Worm (Caenorhabditis elegans) whole organism, L4 larva: ENCODE results near the gene T09A5.5.

Source experiments
- F10B5.3 ChIP-seq: sonication (generic microtip); optimal IDR thresholded peaks from 2 replicates; lab custom pipeline; 2016; ENCODE audit warnings: mild to moderate bottlenecking, missing genetic modification characterization, missing compliant biosample characterization
- F49E8.2 ChIP-seq: sonication (generic microtip); optimal IDR thresholded peaks from 2 replicates; lab custom pipeline; 2016; ENCODE audit warnings: missing compliant biosample characterization, mild to moderate bottlenecking, missing genetic modification characterization, borderline replicate concordance
- Y5F2A.4 ChIP-seq: fragments of 200-800 bp; sonication (Bioruptor generic); optimal IDR thresholded peaks from 2 replicates; lab custom pipeline; 2018; ENCODE audit warnings: mild to moderate bottlenecking, missing genetic modification characterization, missing compliant biosample characterization
- ZK546.5 ChIP-seq, 2 experiments: sonication (generic microtip); optimal IDR thresholded peaks; 2 replicates each; lab custom pipeline; 2017; ENCODE audit warnings: missing biosample characterization in 2 of 2, missing genetic modification characterization in 2 of 2
- aly-2 ChIP-seq: sonication (generic microtip); optimal IDR thresholded peaks from 2 replicates; lab custom pipeline; 2018; ENCODE audit warnings: missing biosample characterization, missing genetic modification characterization
- ama-1 ChIP-seq: fragments of 150-350 bp; optimal IDR thresholded peaks from 2 replicates; lab custom pipeline; 2014; ENCODE audit warnings: inconsistent platforms, mixed read lengths
- arid-1 ChIP-seq: fragments of 200-800 bp; sonication (Bioruptor generic); conservative IDR thresholded peaks from 2 replicates; pipeline ENCODE4 v1.3.6; 2022; ENCODE audit warnings: missing genetic modification reagents, missing genetic modification characterization, missing compliant biosample characterization
- attf-4 ChIP-seq: sonication (generic microtip); optimal IDR thresholded peaks from 3 replicates; lab custom pipeline; 2017; ENCODE audit warnings: missing biosample characterization, missing genetic modification characterization
- ceh-20 ChIP-seq: fragments of 200-800 bp; sonication (Bioruptor generic); IDR thresholded peaks from 2 replicates; pipeline ENCODE4 v1.3.6; 2022; ENCODE audit warnings: missing genetic modification reagents, missing genetic modification characterization, missing compliant biosample characterization
- ceh-44 ChIP-seq: fragments of 200-800 bp; sonication (Bioruptor generic); IDR thresholded peaks from 2 replicates; pipeline ENCODE4 v1.3.6; 2022; ENCODE audit warnings: missing genetic modification reagents, missing genetic modification characterization, missing compliant biosample characterization
- ces-1 ChIP-seq: fragments of 150-350 bp; sonication (generic microtip); optimal IDR thresholded peaks from 4 replicates; lab custom pipeline; 2014; ENCODE audit warnings: missing biosample characterization, missing genetic modification reagents, missing genetic modification characterization
- cey-2 ChIP-seq: sonication (generic microtip); optimal IDR thresholded peaks from 3 replicates; lab custom pipeline; 2017; ENCODE audit warnings: missing genetic modification characterization, mild to moderate bottlenecking, missing compliant biosample characterization, antibody characterized with exemption, borderline replicate concordance; ENCODE audit not compliant: insufficient read depth
- daf-12 ChIP-seq: fragments of 150-350 bp; optimal IDR thresholded peaks from 2 replicates; lab custom pipeline; 2014; ENCODE audit warnings: missing biosample characterization, missing genetic modification reagents, missing genetic modification characterization
- daf-16 ChIP-seq, 3 experiments: sonication (generic microtip); optimal IDR thresholded peaks; 2 replicates each; lab custom pipeline; 2016 to 2017; ENCODE audit warnings: missing genetic modification characterization in 3 of 3, missing genetic modification reagents in 3 of 3, mild to moderate bottlenecking in 2 of 3, missing compliant biosample characterization in 2 of 3, missing biosample characterization in 1 of 3, moderate library complexity in 1 of 3
- daf-19 ChIP-seq: fragments of 200-800 bp; sonication (Bioruptor generic); conservative IDR thresholded peaks from 2 replicates; pipeline ENCODE4 v1.3.6; 2022; ENCODE audit warnings: missing genetic modification characterization, missing compliant biosample characterization
- daf-8 ChIP-seq: fragments of 200-800 bp; sonication (Bioruptor generic); IDR thresholded peaks from 2 replicates; pipeline ENCODE4 v1.3.6; 2022; ENCODE audit warnings: missing genetic modification characterization, missing compliant biosample characterization
- dmd-9 ChIP-seq: fragments of 200-800 bp; sonication (Bioruptor generic); IDR thresholded peaks from 2 replicates; pipeline ENCODE4 v1.3.6; 2022; ENCODE audit warnings: missing genetic modification reagents, missing genetic modification characterization, missing compliant biosample characterization
- dpl-1 ChIP-seq: fragments of 150-350 bp; optimal IDR thresholded peaks from 2 replicates; lab custom pipeline; 2014; ENCODE audit warnings: missing biosample characterization, missing genetic modification reagents, missing genetic modification characterization
- dve-1 ChIP-seq: sonication (generic microtip); optimal IDR thresholded peaks from 2 replicates; lab custom pipeline; 2017; ENCODE audit warnings: antibody characterized with exemption, mild to moderate bottlenecking, missing genetic modification characterization, missing compliant biosample characterization; ENCODE audit not compliant: insufficient read depth
- egl-43 ChIP-seq: fragments of 200-800 bp; sonication (Bioruptor generic); IDR thresholded peaks from 2 replicates; pipeline ENCODE4 v1.3.6; 2022; ENCODE audit warnings: missing genetic modification reagents, missing genetic modification characterization, missing compliant biosample characterization
- hif-1 ChIP-seq, 2 experiments: sonication (generic microtip); optimal IDR thresholded peaks; 2 replicates each; lab custom pipeline; 2016 to 2017; ENCODE audit warnings: missing compliant biosample characterization in 2 of 2, missing genetic modification characterization in 2 of 2, missing genetic modification reagents in 2 of 2, missing genotype in 2 of 2, mild to moderate bottlenecking in 1 of 2
- hlh-30 ChIP-seq: sonication (generic microtip); optimal IDR thresholded peaks from 2 replicates; lab custom pipeline; 2017; ENCODE audit warnings: antibody characterized with exemption, mild to moderate bottlenecking, missing genetic modification characterization, missing compliant biosample characterization; ENCODE audit not compliant: insufficient read depth
- lim-7 ChIP-seq: fragments of 200-800 bp; sonication (Bioruptor generic); IDR thresholded peaks from 2 replicates; pipeline ENCODE4 v1.3.6; 2022; ENCODE audit warnings: missing genetic modification characterization, missing compliant biosample characterization
- lin-29 ChIP-seq: fragments of 200-800 bp; sonication (Bioruptor generic); IDR thresholded peaks from 2 replicates; pipeline ENCODE4 v1.3.6; 2022; ENCODE audit warnings: missing genetic modification reagents, missing genetic modification characterization, missing compliant biosample characterization
- lin-38 ChIP-seq: fragments of 200-800 bp; sonication (Bioruptor generic); IDR thresholded peaks from 2 replicates; pipeline ENCODE4 v1.3.6; 2022; ENCODE audit warnings: missing genetic modification reagents, missing genetic modification characterization, missing compliant biosample characterization
- lsy-2 ChIP-seq, 2 experiments: fragments of 150-350 bp in 1 of 2; sonication (generic microtip) in 1 of 2; optimal IDR thresholded peaks; 2 replicates each; lab custom pipeline; 2014 to 2017; ENCODE audit warnings: missing biosample characterization in 2 of 2, missing genetic modification characterization in 2 of 2
- madf-9 ChIP-seq: fragments of 200-800 bp; sonication (Bioruptor generic); conservative IDR thresholded peaks from 2 replicates; pipeline ENCODE4 v1.3.6; 2022; ENCODE audit warnings: missing genetic modification reagents, missing genetic modification characterization, missing compliant biosample characterization
- mes-2 ChIP-seq: sonication (generic microtip); optimal IDR thresholded peaks from 2 replicates; lab custom pipeline; 2016; ENCODE audit warnings: missing genotype, mild to moderate bottlenecking, missing genetic modification characterization, missing compliant biosample characterization; ENCODE audit not compliant: poor library complexity, severe bottlenecking
- mxl-3 ChIP-seq: fragments of 200-800 bp; sonication (Bioruptor generic); optimal IDR thresholded peaks from 2 replicates; lab custom pipeline; 2018; ENCODE audit warnings: mild to moderate bottlenecking, missing genetic modification characterization, missing compliant biosample characterization
- nhr-102 ChIP-seq: sonication (generic microtip); optimal IDR thresholded peaks from 2 replicates; lab custom pipeline; 2016; ENCODE audit warnings: mild to moderate bottlenecking, missing genetic modification characterization, moderate library complexity, missing compliant biosample characterization
- nhr-25 ChIP-seq: sonication (generic microtip); optimal IDR thresholded peaks from 2 replicates; lab custom pipeline; 2017; ENCODE audit warnings: missing genetic modification characterization, mild to moderate bottlenecking, missing compliant biosample characterization, antibody characterized with exemption, moderate library complexity, borderline replicate concordance; ENCODE audit not compliant: insufficient read depth
- nhr-28 ChIP-seq: fragments of 150-350 bp; optimal IDR thresholded peaks from 2 replicates; lab custom pipeline; 2014; ENCODE audit warnings: missing biosample characterization, missing genetic modification characterization
- nhr-41 ChIP-seq: fragments of 200-800 bp; sonication (Bioruptor generic); IDR thresholded peaks from 2 replicates; pipeline ENCODE4 v1.3.6; 2022; ENCODE audit warnings: missing genetic modification reagents, missing genetic modification characterization, missing compliant biosample characterization
- nhr-42 ChIP-seq: fragments of 200-800 bp; sonication (Bioruptor generic); IDR thresholded peaks from 2 replicates; pipeline ENCODE4 v1.3.6; 2022; ENCODE audit warnings: missing genetic modification characterization, missing compliant biosample characterization
- nhr-48 ChIP-seq: sonication (generic microtip); optimal IDR thresholded peaks from 2 replicates; lab custom pipeline; 2016; ENCODE audit warnings: mild to moderate bottlenecking, missing genetic modification characterization, missing compliant biosample characterization
- pqm-1 ChIP-seq: sonication (generic microtip); optimal IDR thresholded peaks from 2 replicates; lab custom pipeline; 2017; ENCODE audit warnings: missing biosample characterization, missing genetic modification characterization
- rbr-2 ChIP-seq: sonication (generic microtip); optimal IDR thresholded peaks from 2 replicates; lab custom pipeline; 2016; ENCODE audit warnings: missing genotype, missing genetic modification characterization, missing compliant biosample characterization
- spr-3 ChIP-seq: fragments of 200-800 bp; sonication (Bioruptor generic); optimal IDR thresholded peaks from 2 replicates; lab custom pipeline; 2018; ENCODE audit warnings: mild to moderate bottlenecking, missing genetic modification characterization, missing compliant biosample characterization
- tra-1 ChIP-seq: fragments of 200-800 bp; sonication (Bioruptor generic); IDR thresholded peaks from 2 replicates; pipeline ENCODE4 v1.3.6; 2022; ENCODE audit warnings: missing genetic modification reagents, missing genetic modification characterization, missing compliant biosample characterization
- unc-62 ChIP-seq, 3 experiments: fragments of 150-350 bp in 1 of 3; sonication (generic microtip); optimal IDR thresholded peaks in 2 of 3; peaks in 1 of 3; 1 replicate in 1 of 3; 2 replicates in 2 of 3; lab custom pipeline; 2014 to 2017; ENCODE audit warnings: missing biosample characterization in 3 of 3, missing genetic modification characterization in 3 of 3, missing genetic modification reagents in 3 of 3, missing genotype in 1 of 3
- zfp-3 ChIP-seq: fragments of 200-800 bp; sonication (Bioruptor generic); conservative IDR thresholded peaks from 2 replicates; pipeline ENCODE4 v1.3.6; 2022; ENCODE audit warnings: missing genetic modification reagents, missing genetic modification characterization, missing compliant biosample characterization
- zip-11 ChIP-seq: fragments of 200-800 bp; sonication (Bioruptor generic); IDR thresholded peaks from 2 replicates; pipeline ENCODE4 v1.3.6; 2022; ENCODE audit warnings: missing genetic modification characterization, missing compliant biosample characterization
- ztf-11 ChIP-seq: fragments of 150-350 bp; optimal IDR thresholded peaks from 2 replicates; lab custom pipeline; 2014; ENCODE audit warnings: missing biosample characterization, missing genetic modification characterization

Gene T09A5.5

ce11 chrII:7816163-7816776, 37.3 kb downstream of the T09A5.5 start, which contains the start of gene cki-2:
TSS of gene cki-2 (plus strand) at chrII:7816499.
- peak; percentile 60 for TF ChIP-seq lin-38 (GFP tag; lab: Robert Waterston, UW)
- peak in 1 of 2 experiments; percentile 7 for TF ChIP-seq lsy-2 (tag; optimal IDR thresholded peaks at IDR 0.05; lab: Kevin White, UChicago)
- TF ChIP-seq pqm-1 (tag; lab: Kevin White, UChicago) = peak; percentile 38
- peak in 1 of 2 experiments; percentile 22 for TF ChIP-seq unc-62 (GFP tag; optimal IDR thresholded peaks at IDR 0.05 in 1 of 2; lab: Kevin White, UChicago)
- TF ChIP-seq unc-62 (tag; optimal IDR thresholded peaks at IDR 0.05; lab: Kevin White, UChicago) = no peak
- TF ChIP-seq daf-8 = no peak
- TF ChIP-seq daf-16 (GFP tag; optimal IDR thresholded peaks at IDR 0.05; lab: Kevin White, UChicago) = no peak
- peak; percentile 26 for TF ChIP-seq daf-16 (tag; optimal IDR thresholded peaks at IDR 0.05; lab: Kevin White, UChicago)
- no peak for TF ChIP-seq ces-1
- no peak for TF ChIP-seq mxl-3
- TF ChIP-seq dpl-1 (GFP tag; lab: Kevin White, UChicago) = peak; percentile 25
- TF ChIP-seq spr-3 (GFP tag; lab: Kevin White, UChicago) = no peak
- no peak for TF ChIP-seq ZK546.5 (tag; optimal IDR thresholded peaks at IDR 0.05; lab: Kevin White, UChicago)
- peak; percentile 4 for TF ChIP-seq nhr-28 (tag; lab: Kevin White, UChicago)

ce11 chrII:7815406-7815805, 38.2 kb downstream of the T09A5.5 start:
- no peak for TF ChIP-seq egl-43 (GFP tag; lab: Robert Waterston, UW)
- TF ChIP-seq ceh-44 (GFP tag; lab: Robert Waterston, UW) = no peak
- no peak for TF ChIP-seq dmd-9 (GFP tag; lab: Robert Waterston, UW)
- TF ChIP-seq lim-7 (GFP tag; lab: Robert Waterston, UW) = no peak
- no peak for TF ChIP-seq lsy-2 (tag; optimal IDR thresholded peaks at IDR 0.05; lab: Kevin White, UChicago)
- no peak for TF ChIP-seq madf-9 (GFP tag; lab: Robert Waterston, UW)
- TF ChIP-seq rbr-2 (tag; lab: Kevin White, UChicago) = no peak
- no peak for TF ChIP-seq lin-29 (GFP tag; lab: Robert Waterston, UW)
- no peak for TF ChIP-seq nhr-28 (tag; lab: Kevin White, UChicago)
- TF ChIP-seq daf-19 = no peak
- TF ChIP-seq hif-1 (tag; optimal IDR thresholded peaks at IDR 0.05; lab: Kevin White, UChicago) = no peak
- TF ChIP-seq aly-2 = no peak
- TF ChIP-seq ZK546.5 (tag; optimal IDR thresholded peaks at IDR 0.05; lab: Kevin White, UChicago) = no peak
- no peak for TF ChIP-seq nhr-25 (tag; lab: Kevin White, UChicago)

ce11 chrII:7814915-7815314, 38.7 kb downstream of the T09A5.5 start:
- TF ChIP-seq nhr-41 (GFP tag; lab: Robert Waterston, UW) (no peak), F49E8.2 (tag; lab: Kevin White, UChicago) (no peak), nhr-48 (peak; percentile 34), hlh-30 (tag; lab: Kevin White, UChicago) (peak; percentile 7), attf-4 (tag; lab: Kevin White, UChicago) (no peak), dmd-9 (GFP tag; lab: Robert Waterston, UW) (no peak), nhr-28 (tag; lab: Kevin White, UChicago) (peak; percentile 73), ceh-20 (GFP tag; lab: Robert Waterston, UW) (no peak), dve-1 (tag; lab: Kevin White, UChicago) (peak; percentile 93), mes-2 (tag; lab: Kevin White, UChicago) (no peak), nhr-102 (tag; lab: Kevin White, UChicago) (peak; percentile 29), cey-2 (tag; lab: Kevin White, UChicago) (no peak), arid-1 (GFP tag; lab: Robert Waterston, UW) (no peak), ceh-44 (GFP tag; lab: Robert Waterston, UW) (no peak), ztf-11 (tag; lab: Kevin White, UChicago) (no peak), lim-7 (GFP tag; lab: Robert Waterston, UW) (no peak), zip-11 (GFP tag; lab: Robert Waterston, UW) (no peak), tra-1 (GFP tag; lab: Robert Waterston, UW) (peak; percentile 84), Y5F2A.4 (no peak), daf-16 (GFP tag; optimal IDR thresholded peaks at IDR 0.05; lab: Kevin White, UChicago) (no peak), daf-16 (tag; optimal IDR thresholded peaks at IDR 0.05; lab: Kevin White, UChicago) (peak; percentile 90), unc-62 (GFP tag; optimal IDR thresholded peaks at IDR 0.05 in 1 of 2; lab: Kevin White, UChicago) (peak; percentile 8 to 73), unc-62 (tag; optimal IDR thresholded peaks at IDR 0.05; lab: Kevin White, UChicago) (no peak), lsy-2 (tag; optimal IDR thresholded peaks at IDR 0.05; lab: Kevin White, UChicago) (peak in 1 of 2 experiments; percentile 10), F10B5.3 (tag; lab: Kevin White, UChicago) (no peak), ama-1 (lab: Kevin White, UChicago) (no peak), daf-12 (tag; lab: Kevin White, UChicago) (no peak), zfp-3 (GFP tag; lab: Robert Waterston, UW) (no peak), nhr-42 (GFP tag; lab: Robert Waterston, UW) (no peak)
